Worm (Caenorhabditis elegans): ENCODE results near the gene F53H8.3.

Gene F53H8.3

ce11 chrX:980252-981009 is 42.1 kb downstream of the F53H8.3 start, which contains the start of gene C44C1.1:
Gene C44C1.1 (plus strand): TSS chrX:980776.
- TF ChIP-seq pqm-1 (tag; optimal IDR thresholded peaks at IDR 0.05) = no peak
- TF ChIP-seq fkh-8 (tag; optimal IDR thresholded peaks at IDR 0.05) = peak; percentile 66
- no peak for TF ChIP-seq efl-1 (optimal IDR thresholded peaks at IDR 0.05)
- TF ChIP-seq efl-1 (GFP tag; optimal IDR thresholded peaks at IDR 0.05 in 1 of 2) = peak in 1 of 2 experiments; percentile 46
- peak; percentile 88 for TF ChIP-seq pag-3 (tag; optimal IDR thresholded peaks at IDR 0.05; ENCODE audit: borderline replicate concordance, insufficient read depth)
- peak; percentile 59 for TF ChIP-seq nhr-47 (tag; optimal IDR thresholded peaks at IDR 0.05)
- peak; percentile 47 for TF ChIP-seq mep-1 (tag; optimal IDR thresholded peaks at IDR 0.05)
- TF ChIP-seq lin-14 (GFP tag; optimal IDR thresholded peaks at IDR 0.05) = peak; percentile 80
- TF ChIP-seq irx-1 (tag; optimal IDR thresholded peaks at IDR 0.05) = no peak
- peak in 1 of 2 experiments; percentile 4 for TF ChIP-seq lsy-2 (tag; optimal IDR thresholded peaks at IDR 0.05)
- peak; percentile 89 for TF ChIP-seq hlh-4 (tag; optimal IDR thresholded peaks at IDR 0.05)
- TF ChIP-seq nhr-20 (tag; optimal IDR thresholded peaks at IDR 0.05) = peak; percentile 21
- no peak for TF ChIP-seq xbp-1 (tag; optimal IDR thresholded peaks at IDR 0.05)
- TF ChIP-seq C16A3.4 (tag; optimal IDR thresholded peaks at IDR 0.05) = no peak
- TF ChIP-seq sptf-1 (tag; optimal IDR thresholded peaks at IDR 0.05) = no peak
- TF ChIP-seq rnt-1 (tag; optimal IDR thresholded peaks at IDR 0.05) = peak; percentile 32
- peak; percentile 43 for TF ChIP-seq snu-23 (GFP tag; optimal IDR thresholded peaks at IDR 0.05)
- no peak for TF ChIP-seq nhr-76 (tag; optimal IDR thresholded peaks at IDR 0.05)
- TF ChIP-seq tbx-2 (tag; optimal IDR thresholded peaks at IDR 0.05) = no peak
- no peak for TF ChIP-seq unc-86 (tag; optimal IDR thresholded peaks at IDR 0.05)
- TF ChIP-seq mdl-1 (tag; optimal IDR thresholded peaks at IDR 0.05) = peak in 1 of 2 experiments; percentile 6
- no peak for TF ChIP-seq hlh-17 (GFP tag; optimal IDR thresholded peaks at IDR 0.05; ENCODE audit: borderline replicate concordance)
- no peak for TF ChIP-seq dpl-1 (GFP tag; optimal IDR thresholded peaks at IDR 0.05)
- no peak for TF ChIP-seq isw-1 (GFP tag; IDR thresholded peaks at IDR 0.05)
- TF ChIP-seq nhr-71 (tag; optimal IDR thresholded peaks at IDR 0.05) = peak; percentile 52
- TF ChIP-seq elt-2 (tag; optimal IDR thresholded peaks at IDR 0.05) = no peak
- TF ChIP-seq nhr-85 (tag) = peak; percentile 71
- peak in 1 of 2 experiments; percentile 17 for TF ChIP-seq lin-35 (GFP tag; optimal IDR thresholded peaks at IDR 0.05)
- peak in 5 of 6 experiments; percentile 12 to 51 (median 44) for TF ChIP-seq elt-3 (tag; optimal IDR thresholded peaks at IDR 0.05)
- TF ChIP-seq blmp-1 (tag; optimal IDR thresholded peaks at IDR 0.05) = peak; percentile 96
- TF ChIP-seq skn-1 (tag; optimal IDR thresholded peaks at IDR 0.05) = peak; percentile 17

- TF ChIP-seq ama-1 (optimal IDR thresholded peaks at IDR 0.05) (no peak), rnt-1 (tag; optimal IDR thresholded peaks at IDR 0.05) (no peak), lin-13 (GFP tag; optimal IDR thresholded peaks at IDR 0.05) (no peak), mep-1 (tag; optimal IDR thresholded peaks at IDR 0.05) (no peak), egl-13 (tag; optimal IDR thresholded peaks at IDR 0.05) (no peak), isw-1 (GFP tag; IDR thresholded peaks at IDR 0.05) (no peak), aly-2 (tag; optimal IDR thresholded peaks at IDR 0.05) (no peak), tlp-1 (tag; optimal IDR thresholded peaks at IDR 0.05) (no peak), egl-27 (tag; optimal IDR thresholded peaks at IDR 0.05) (no peak)
Measured at ce11 chrX:982598-982997, 44.3 kb downstream of the F53H8.3 start.

DNA sequence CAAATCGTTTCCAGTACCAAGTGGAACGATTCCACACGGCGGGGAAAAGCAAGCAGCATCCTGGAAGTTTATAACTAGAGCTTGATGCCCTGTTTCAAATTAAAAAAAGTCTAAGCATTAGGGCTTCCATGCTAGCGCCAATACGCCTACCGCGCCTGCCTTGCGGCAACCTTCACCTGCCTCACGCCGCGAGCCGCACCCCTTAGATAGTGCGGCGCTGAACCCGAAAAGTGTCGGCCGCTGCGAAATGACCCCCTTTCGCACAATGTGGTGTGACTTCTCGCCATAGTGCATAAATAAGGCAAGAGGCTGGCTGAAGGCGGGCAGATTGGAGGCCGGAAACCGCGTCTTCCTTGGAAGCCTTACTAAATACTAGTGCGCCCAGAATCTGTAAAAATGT is 48.1 kb downstream of the F53H8.3 start:
- peak; percentile 2 for TF ChIP-seq nhr-47 (tag; optimal IDR thresholded peaks at IDR 0.05)
- TF ChIP-seq unc-30 (tag; optimal IDR thresholded peaks at IDR 0.05) = no peak
- TF ChIP-seq elt-3 (tag; optimal IDR thresholded peaks at IDR 0.05) = no peak
- TF ChIP-seq snpc-4 (tag; optimal IDR thresholded peaks at IDR 0.05) = peak; percentile 80

Measured in whole organism, L1 larva.